Worm (Caenorhabditis elegans): ENCODE data around the gene sru-28.
A peak's percentile ranks its signal among the peaks of the same experiment; 100 is the strongest.

Gene sru-28

ce11 chrV:1474486-1475125 lies 31.5 kb upstream of the sru-28 start, which contains the start of the genes F53E2.2 and unc-60 (continued):
- TF ChIP-seq mdt-29 (GFP tag; IDR thresholded peaks at IDR 0.05) (no peak), ceh-32 (tag; optimal IDR thresholded peaks at IDR 0.05; ENCODE audit: poor library complexity) (no peak), nhr-237 (tag; optimal IDR thresholded peaks at IDR 0.05) (no peak), pha-4 (GFP tag; IDR thresholded peaks at IDR 0.05) (peak; percentile 61; the same call in 1 of the 2 replicates), pha-4 (tag; optimal IDR thresholded peaks at IDR 0.05) (no peak), ZK337.2 (GFP tag; IDR thresholded peaks at IDR 0.05) (no peak), tag-97 (GFP tag; IDR thresholded peaks at IDR 0.05) (no peak), snpc-4 (tag; optimal IDR thresholded peaks at IDR 0.05) (no peak), ztf-7 (tag; optimal IDR thresholded peaks at IDR 0.05) (no peak), aha-1 (tag) (peak; percentile 99), cey-2 (tag; optimal IDR thresholded peaks at IDR 0.05; ENCODE audit: borderline replicate concordance, insufficient read depth) (no peak), Y105C5A.15 (GFP tag; IDR thresholded peaks at IDR 0.05) (no peak), hif-1 (tag; optimal IDR thresholded peaks at IDR 0.05) (peak in 1 of 2 experiments; percentile 40), duxl-1 (tag; optimal IDR thresholded peaks at IDR 0.05; ENCODE audit: poor library complexity) (no peak), mxl-3 (GFP tag; optimal IDR thresholded peaks at IDR 0.05) (peak; percentile 66), Y48G9A.11 (GFP tag; IDR thresholded peaks at IDR 0.05) (no peak), Y75B8A.6 (GFP tag; IDR thresholded peaks at IDR 0.05) (no peak), tra-1 (GFP tag; IDR thresholded peaks at IDR 0.05) (no peak; the same call in 1 of the 2 replicates), F49E8.2 (tag; optimal IDR thresholded peaks at IDR 0.05; ENCODE audit: borderline replicate concordance) (no peak), lin-38 (GFP tag; IDR thresholded peaks at IDR 0.05) (peak; percentile 48), lsy-2 (tag; optimal IDR thresholded peaks at IDR 0.05) (peak; percentile 29 to 50), ceh-82 (tag; optimal IDR thresholded peaks at IDR 0.05) (no peak), ama-1 (optimal IDR thresholded peaks at IDR 0.05) (no peak), saeg-2 (GFP tag; IDR thresholded peaks at IDR 0.05) (no peak), nhr-25 (tag; optimal IDR thresholded peaks at IDR 0.05; ENCODE audit: borderline replicate concordance, insufficient read depth) (no peak), dpl-1 (GFP tag; optimal IDR thresholded peaks at IDR 0.05) (peak; percentile 13), madf-5 (GFP tag; IDR thresholded peaks at IDR 0.05) (0 out of 4 replicates have a peak, but pooled peaks of 1 of the 2 experiments have one; percentile 36), dmd-9 (GFP tag; IDR thresholded peaks at IDR 0.05) (no peak), nhr-111 (GFP tag; optimal IDR thresholded peaks at IDR 0.05) (no peak), mdl-1 (tag; optimal IDR thresholded peaks at IDR 0.05) (peak; percentile 12 to 77), lin-1 (GFP tag; IDR thresholded peaks at IDR 0.05) (no peak), Y5F2A.4 (GFP tag; optimal IDR thresholded peaks at IDR 0.05) (no peak), nhr-77 (tag; optimal IDR thresholded peaks at IDR 0.05) (no peak), ZK546.5 (tag; optimal IDR thresholded peaks at IDR 0.05) (no peak), ces-1 (GFP tag; optimal IDR thresholded peaks at IDR 0.05) (peak; percentile 16), nhr-102 (tag; optimal IDR thresholded peaks at IDR 0.05) (no peak), lir-3 (tag; optimal IDR thresholded peaks at IDR 0.05) (no peak), nhr-48 (tag; optimal IDR thresholded peaks at IDR 0.05) (peak; percentile 4), lim-7 (GFP tag; IDR thresholded peaks at IDR 0.05) (0 out of 2 replicates have a peak, but pooled peaks have one; percentile 44), daf-12 (tag; optimal IDR thresholded peaks at IDR 0.05) (no peak), nhr-11 (tag; optimal IDR thresholded peaks at IDR 0.05) (no peak), zfp-2 (tag; optimal IDR thresholded peaks at IDR 0.05) (no peak), nhr-42 (GFP tag; IDR thresholded peaks at IDR 0.05) (no peak), egl-43 (GFP tag; IDR thresholded peaks at IDR 0.05) (peak; percentile 74; the same call in 1 of the 2 replicates), T20F7.1 (GFP tag; optimal IDR thresholded peaks at IDR 0.05) (no peak), hlh-11 (tag; optimal IDR thresholded peaks at IDR 0.05) (peak; percentile 80), daf-8 (GFP tag; IDR thresholded peaks at IDR 0.05) (no peak), pqm-1 (tag; optimal IDR thresholded peaks at IDR 0.05) (no peak), zip-2 (tag; optimal IDR thresholded peaks at IDR 0.05) (no peak)

Data from whole organism, L4 larva.